Worm (Caenorhabditis elegans): ENCODE data around the gene C27D9.1.

The C27D9.1 gene

DNA sequence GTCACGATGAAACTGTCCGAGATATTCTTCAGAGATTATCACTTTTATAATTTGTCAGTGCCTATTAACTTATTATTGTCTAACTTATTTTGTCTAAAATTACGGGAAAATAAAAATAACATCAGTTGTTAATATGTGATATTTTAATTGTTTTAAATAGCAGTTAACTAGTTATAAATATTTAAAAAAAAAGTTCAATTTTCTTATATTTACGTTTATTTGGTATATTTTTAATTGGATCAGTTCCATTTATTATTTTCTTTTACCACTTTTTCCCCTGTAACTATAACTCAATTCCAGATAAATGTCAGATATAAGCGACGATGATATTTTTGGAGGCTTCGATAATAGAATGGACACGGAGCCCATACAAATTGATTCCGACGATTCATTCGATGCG, 42.2 kb downstream of the C27D9.1 start, which contains the start of gene C33F10.4:
Gene C33F10.4 (plus strand): TSS at position 301 of the 400 bp plus-strand sequence.
- TF ChIP-seq lin-35 (GFP tag; optimal IDR thresholded peaks at IDR 0.05) (no peak), elt-3 (tag; optimal IDR thresholded peaks at IDR 0.05) (no peak), nhr-85 (tag) (no peak), F16B12.6 (tag; optimal IDR thresholded peaks at IDR 0.05) (no peak), unc-62 (GFP tag; optimal IDR thresholded peaks at IDR 0.05) (no peak), swsn-7 (tag; optimal IDR thresholded peaks at IDR 0.05) (no peak), lin-15B (tag; optimal IDR thresholded peaks at IDR 0.05) (no peak), snpc-4 (tag; optimal IDR thresholded peaks at IDR 0.05) (no peak), pag-3 (tag; optimal IDR thresholded peaks at IDR 0.05; ENCODE audit: borderline replicate concordance, insufficient read depth) (no peak), lin-13 (GFP tag; optimal IDR thresholded peaks at IDR 0.05) (no peak), nhr-76 (tag; optimal IDR thresholded peaks at IDR 0.05) (no peak)

DNA sequence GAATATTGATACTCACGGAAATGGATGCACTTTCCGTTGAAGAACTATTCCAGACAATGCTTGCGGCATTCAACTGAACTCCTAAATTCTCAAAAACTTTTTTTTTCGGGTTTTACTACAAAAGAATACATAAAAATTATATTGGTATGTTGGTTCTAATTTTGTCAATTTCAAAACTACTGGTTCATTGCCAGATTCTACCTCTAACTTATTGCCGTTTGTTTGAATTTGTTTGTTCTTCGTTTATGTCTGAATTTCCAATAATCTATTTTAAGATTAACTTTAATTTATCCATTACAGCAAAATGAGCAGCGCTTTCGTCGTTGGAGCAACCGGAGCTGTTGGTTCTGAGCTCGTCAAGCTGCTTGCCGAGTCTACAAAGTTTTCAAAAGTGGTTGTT, 43.9 kb downstream of the C27D9.1 start, which contains the start of gene C33F10.14:
Gene C33F10.14 (plus strand): TSS at position 301 of the 400 bp plus-strand sequence.
- TF ChIP-seq tbx-2 (tag; optimal IDR thresholded peaks at IDR 0.05) = no peak
- no peak for TF ChIP-seq lir-3 (tag; optimal IDR thresholded peaks at IDR 0.05; ENCODE audit: poor library complexity)
- TF ChIP-seq mdl-1 (tag; optimal IDR thresholded peaks at IDR 0.05) = no peak
- no peak for TF ChIP-seq hlh-17 (GFP tag; optimal IDR thresholded peaks at IDR 0.05; ENCODE audit: borderline replicate concordance)
- TF ChIP-seq nhr-90 (tag; optimal IDR thresholded peaks at IDR 0.05; ENCODE audit: poor library complexity) = no peak
- no peak for TF ChIP-seq unc-30 (tag; optimal IDR thresholded peaks at IDR 0.05)
- no peak for TF ChIP-seq nhr-77 (tag; optimal IDR thresholded peaks at IDR 0.05)
- TF ChIP-seq elt-3 (tag; optimal IDR thresholded peaks at IDR 0.05) = no peak

DNA sequence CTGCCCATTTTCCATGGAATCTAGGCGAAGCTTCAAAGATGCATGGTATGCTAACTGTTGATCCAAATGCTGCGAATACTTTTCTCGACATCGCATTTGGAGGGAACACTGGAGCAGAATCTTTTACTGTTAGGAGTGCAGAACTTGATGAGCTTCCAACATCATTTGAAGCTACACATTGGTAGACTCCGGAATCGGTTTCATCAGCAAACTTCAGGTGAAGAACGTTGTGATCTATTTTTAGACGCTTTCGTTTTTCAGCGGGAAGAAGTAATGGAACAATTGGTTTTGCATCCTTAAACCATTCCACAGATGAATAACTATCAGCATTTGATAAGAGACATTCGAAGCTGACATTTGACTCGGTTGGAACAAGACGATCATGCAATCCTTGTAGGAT, 47.3 kb downstream of the C27D9.1 start:
- TF ChIP-seq lin-14 (GFP tag; optimal IDR thresholded peaks at IDR 0.05) (no peak), lin-35 (GFP tag; optimal IDR thresholded peaks at IDR 0.05) (no peak), C34B4.2 (tag; optimal IDR thresholded peaks at IDR 0.05) (no peak), zip-4 (GFP tag; optimal IDR thresholded peaks at IDR 0.05) (no peak), aly-2 (tag; optimal IDR thresholded peaks at IDR 0.05) (no peak), ceh-63 (GFP tag; optimal IDR thresholded peaks at IDR 0.05) (no peak), nhr-90 (tag; optimal IDR thresholded peaks at IDR 0.05; ENCODE audit: poor library complexity) (no peak), fkh-10 (GFP tag; optimal IDR thresholded peaks at IDR 0.05) (no peak), aha-1 (tag; optimal IDR thresholded peaks at IDR 0.05) (no peak), sox-4 (tag; optimal IDR thresholded peaks at IDR 0.05) (no peak), elt-3 (tag; optimal IDR thresholded peaks at IDR 0.05) (no peak), lin-39 (tag; optimal IDR thresholded peaks at IDR 0.05) (no peak), C04F5.9 (tag; optimal IDR thresholded peaks at IDR 0.05) (no peak), unc-130 (tag; optimal IDR thresholded peaks at IDR 0.05) (no peak), skn-1 (tag; optimal IDR thresholded peaks at IDR 0.05) (no peak), nhr-28 (tag; optimal IDR thresholded peaks at IDR 0.05) (no peak), elt-2 (tag; optimal IDR thresholded peaks at IDR 0.05) (no peak), blmp-1 (tag; optimal IDR thresholded peaks at IDR 0.05) (no peak), nhr-85 (tag) (no peak), fos-1 (tag; optimal IDR thresholded peaks at IDR 0.05) (no peak)

- TF ChIP-seq unc-62 (GFP tag; optimal IDR thresholded peaks at IDR 0.05) (no peak), sptf-1 (tag; optimal IDR thresholded peaks at IDR 0.05) (no peak), lin-14 (GFP tag; optimal IDR thresholded peaks at IDR 0.05) (peak; percentile 0), pqm-1 (tag; optimal IDR thresholded peaks at IDR 0.05) (peak; percentile 6), swsn-7 (tag; optimal IDR thresholded peaks at IDR 0.05) (no peak), rnt-1 (tag; optimal IDR thresholded peaks at IDR 0.05) (no peak), skn-1 (tag; optimal IDR thresholded peaks at IDR 0.05) (no peak), nhr-47 (tag; optimal IDR thresholded peaks at IDR 0.05) (no peak), dpl-1 (GFP tag; optimal IDR thresholded peaks at IDR 0.05) (no peak), grh-1 (GFP tag; IDR thresholded peaks at IDR 0.05) (no peak), nhr-84 (tag; optimal IDR thresholded peaks at IDR 0.05) (no peak), mab-9 (GFP tag; IDR thresholded peaks at IDR 0.05) (no peak), ces-1 (GFP tag; optimal IDR thresholded peaks at IDR 0.05) (no peak), sox-4 (tag; optimal IDR thresholded peaks at IDR 0.05) (no peak), dsc-1 (tag; optimal IDR thresholded peaks at IDR 0.05) (no peak), nhr-71 (tag; optimal IDR thresholded peaks at IDR 0.05) (no peak), unc-130 (tag; optimal IDR thresholded peaks at IDR 0.05) (no peak), aha-1 (tag; optimal IDR thresholded peaks at IDR 0.05) (no peak), ztf-11 (tag; optimal IDR thresholded peaks at IDR 0.05) (no peak), elt-3 (tag; optimal IDR thresholded peaks at IDR 0.05) (no peak), ztf-4 (tag; optimal IDR thresholded peaks at IDR 0.05) (no peak), mef-2 (tag; optimal IDR thresholded peaks at IDR 0.05) (no peak)
Measured at ce11 chrII:4802917-4803316, 49.7 kb downstream of the C27D9.1 start.
